Fruit fly (Drosophila melanogaster): ENCODE results near the gene Cfp1.
A peak's percentile ranks its signal among the peaks of the same experiment; 100 is the strongest.

Cfp1 gene

dm6 chrX:9272830-9273507 lies at the start of gene Cfp1, which contains the start of gene Aladin:
Gene Cfp1 (minus strand): TSS chrX:9272960.
Gene Aladin (plus strand): TSS chrX:9273413.
- no peak for TF ChIP-seq CG8478 (optimal IDR thresholded peaks at IDR 0.05)
- TF ChIP-seq pan (optimal IDR thresholded peaks at IDR 0.05), result no peak
- no peak for TF ChIP-seq Dll (optimal IDR thresholded peaks at IDR 0.05)
- no peak for TF ChIP-seq psq (optimal IDR thresholded peaks at IDR 0.05)
- no peak for TF ChIP-seq usp (GFP tag; optimal IDR thresholded peaks at IDR 0.05)
- no peak for TF ChIP-seq EcR (GFP tag; optimal IDR thresholded peaks at IDR 0.05)

- no peak for TF ChIP-seq EcR (GFP tag; optimal IDR thresholded peaks at IDR 0.05)
- TF ChIP-seq psq (optimal IDR thresholded peaks at IDR 0.05), result no peak
- TF ChIP-seq CG8478 (optimal IDR thresholded peaks at IDR 0.05), result no peak
- no peak for TF ChIP-seq pan (optimal IDR thresholded peaks at IDR 0.05)
- no peak for TF ChIP-seq usp (GFP tag; optimal IDR thresholded peaks at IDR 0.05)
- TF ChIP-seq Dll (optimal IDR thresholded peaks at IDR 0.05), result no peak
These were observed 46.4 kb upstream of the Cfp1 start, which contains the start of the genes c12.1 and c12.2 for dm6 chrX:9319140-9319539. Gene c12.1 (minus strand): TSS chrX:9319223. Gene c12.2 (plus strand): TSS chrX:9319359.

dm6 chrX:9317100-9317499 lies 44.3 kb upstream of the Cfp1 start:
- no peak for TF ChIP-seq EcR (GFP tag; optimal IDR thresholded peaks at IDR 0.05)
- TF ChIP-seq usp (GFP tag; optimal IDR thresholded peaks at IDR 0.05), result no peak
- no peak for TF ChIP-seq psq (optimal IDR thresholded peaks at IDR 0.05)

- TF ChIP-seq usp (GFP tag; optimal IDR thresholded peaks at IDR 0.05), result no peak
- TF ChIP-seq CG8478 (optimal IDR thresholded peaks at IDR 0.05), result no peak
- no peak for TF ChIP-seq Dll (optimal IDR thresholded peaks at IDR 0.05)
- no peak for TF ChIP-seq pan (optimal IDR thresholded peaks at IDR 0.05)
- no peak for TF ChIP-seq EcR (GFP tag; optimal IDR thresholded peaks at IDR 0.05)
- no peak for TF ChIP-seq psq (optimal IDR thresholded peaks at IDR 0.05)
These were observed 37.3 kb upstream of the Cfp1 start for dm6 chrX:9309959-9310658.

dm6 chrX:9305735-9306134 lies 33.0 kb upstream of the Cfp1 start:
- TF ChIP-seq Dll (optimal IDR thresholded peaks at IDR 0.05) (no peak), pan (optimal IDR thresholded peaks at IDR 0.05) (no peak), EcR (GFP tag; optimal IDR thresholded peaks at IDR 0.05) (no peak), usp (GFP tag; optimal IDR thresholded peaks at IDR 0.05) (no peak), CG8478 (optimal IDR thresholded peaks at IDR 0.05) (no peak), psq (optimal IDR thresholded peaks at IDR 0.05) (no peak)

- TF ChIP-seq usp (GFP tag; optimal IDR thresholded peaks at IDR 0.05) (no peak), EcR (GFP tag; optimal IDR thresholded peaks at IDR 0.05) (no peak), pan (optimal IDR thresholded peaks at IDR 0.05) (no peak), psq (optimal IDR thresholded peaks at IDR 0.05) (no peak), Dll (optimal IDR thresholded peaks at IDR 0.05) (no peak), CG8478 (optimal IDR thresholded peaks at IDR 0.05) (no peak)
These were observed 25.1 kb upstream of the Cfp1 start for dm6 chrX:9297661-9298433.

- TF ChIP-seq EcR (GFP tag; optimal IDR thresholded peaks at IDR 0.05) (no peak), CG8478 (optimal IDR thresholded peaks at IDR 0.05) (no peak), Dll (optimal IDR thresholded peaks at IDR 0.05) (no peak), psq (optimal IDR thresholded peaks at IDR 0.05) (no peak), pan (optimal IDR thresholded peaks at IDR 0.05) (no peak), usp (GFP tag; optimal IDR thresholded peaks at IDR 0.05) (no peak)
These were observed 23.8 kb upstream of the Cfp1 start for dm6 chrX:9296518-9296917.

- TF ChIP-seq EcR (GFP tag; optimal IDR thresholded peaks at IDR 0.05) (no peak), CG8478 (optimal IDR thresholded peaks at IDR 0.05) (no peak), pan (optimal IDR thresholded peaks at IDR 0.05) (no peak), psq (optimal IDR thresholded peaks at IDR 0.05) (no peak), Dll (optimal IDR thresholded peaks at IDR 0.05) (no peak)
These were observed 22.8 kb upstream of the Cfp1 start for dm6 chrX:9295518-9295917.

- TF ChIP-seq usp (GFP tag; optimal IDR thresholded peaks at IDR 0.05), result no peak
- no peak for TF ChIP-seq Dll (optimal IDR thresholded peaks at IDR 0.05)
- TF ChIP-seq pan (optimal IDR thresholded peaks at IDR 0.05), result no peak
- no peak for TF ChIP-seq CG8478 (optimal IDR thresholded peaks at IDR 0.05)
- TF ChIP-seq EcR (GFP tag; optimal IDR thresholded peaks at IDR 0.05), result no peak
- no peak for TF ChIP-seq psq (optimal IDR thresholded peaks at IDR 0.05)
These were observed 18.5 kb upstream of the Cfp1 start for dm6 chrX:9291270-9291669.

- TF ChIP-seq pan (optimal IDR thresholded peaks at IDR 0.05), result no peak
- TF ChIP-seq usp (GFP tag; optimal IDR thresholded peaks at IDR 0.05), result no peak
- no peak for TF ChIP-seq EcR (GFP tag; optimal IDR thresholded peaks at IDR 0.05)
- no peak for TF ChIP-seq CG8478 (optimal IDR thresholded peaks at IDR 0.05)
- no peak for TF ChIP-seq Dll (optimal IDR thresholded peaks at IDR 0.05)
- no peak for TF ChIP-seq psq (optimal IDR thresholded peaks at IDR 0.05)
These were observed 13.6 kb upstream of the Cfp1 start for dm6 chrX:9286386-9286785.

dm6 chrX:9284024-9284738 lies 11.4 kb upstream of the Cfp1 start, which contains the start of gene lz:
Gene lz (plus strand): TSS chrX:9284649.
- peak; percentile 42 for TF ChIP-seq Dll (optimal IDR thresholded peaks at IDR 0.05)
- TF ChIP-seq EcR (GFP tag; optimal IDR thresholded peaks at IDR 0.05), result no peak
- TF ChIP-seq CG8478 (optimal IDR thresholded peaks at IDR 0.05), result no peak
- no peak for TF ChIP-seq psq (optimal IDR thresholded peaks at IDR 0.05)
